Fruit fly (Drosophila melanogaster): ENCODE measurements around the gene CG3777.

Gene CG3777

dm6 chrX:339866-340571 is 60.5 kb downstream of the CG3777 start (continued):
- peak; percentile 6 for TF ChIP-seq Lpt (GFP tag; optimal IDR thresholded peaks at IDR 0.05)
- TF ChIP-seq CG8319 (GFP tag; optimal IDR thresholded peaks at IDR 0.05) = peak; percentile 45
- TF ChIP-seq CG11762 (GFP tag; optimal IDR thresholded peaks at IDR 0.05; ENCODE audit: insufficient read depth) = peak; percentile 25
- peak; percentile 8 for TF ChIP-seq Ets21C (GFP tag; optimal IDR thresholded peaks at IDR 0.05)
- TF ChIP-seq Eip93F (GFP tag; optimal IDR thresholded peaks at IDR 0.05) = no peak
- TF ChIP-seq CG15336 (GFP tag; IDR thresholded peaks at IDR 0.05) = peak; percentile 53; the same call in 1 of the 2 replicates
- TF ChIP-seq Smox (GFP tag; optimal IDR thresholded peaks at IDR 0.05) = peak; percentile 43
- peak; percentile 47 for TF ChIP-seq topi (GFP tag; optimal IDR thresholded peaks at IDR 0.05)
- TF ChIP-seq CG6854 (GFP tag; optimal IDR thresholded peaks at IDR 0.05) = no peak
- TF ChIP-seq Sox15 (GFP tag; optimal IDR thresholded peaks at IDR 0.05) = peak; percentile 22
- no peak for TF ChIP-seq Gug (GFP tag; IDR thresholded peaks at IDR 0.05)

dm6 chrX:340809-341208 is 61.3 kb downstream of the CG3777 start:
- TF ChIP-seq dac (GFP tag; optimal IDR thresholded peaks at IDR 0.05) (no peak), CG10631 (GFP tag; optimal IDR thresholded peaks at IDR 0.05) (peak; percentile 23), CG9139 (GFP tag; optimal IDR thresholded peaks at IDR 0.05) (no peak), CG15336 (GFP tag; IDR thresholded peaks at IDR 0.05) (no peak), CG3919 (GFP tag; optimal IDR thresholded peaks at IDR 0.05) (peak; percentile 51), CG31627 (GFP tag; optimal IDR thresholded peaks at IDR 0.05) (no peak), CG6808 (GFP tag; optimal IDR thresholded peaks at IDR 0.05) (no peak), Eip93F (GFP tag; optimal IDR thresholded peaks at IDR 0.05) (no peak), esn (GFP tag; optimal IDR thresholded peaks at IDR 0.05) (peak; percentile 25), net (GFP tag; optimal IDR thresholded peaks at IDR 0.05) (peak; percentile 42), ss (GFP tag; optimal IDR thresholded peaks at IDR 0.05) (peak in 1 of 2 experiments; percentile 49), fd59A (GFP tag; optimal IDR thresholded peaks at IDR 0.05) (no peak), pdm3 (GFP tag; optimal IDR thresholded peaks at IDR 0.05) (peak; percentile 47), eg (GFP tag; IDR thresholded peaks at IDR 0.05) (no peak), Hr39 (GFP tag; optimal IDR thresholded peaks at IDR 0.05) (peak; percentile 8), CG7368 (GFP tag; optimal IDR thresholded peaks at IDR 0.05) (peak; percentile 31), Hr4 (GFP tag; optimal IDR thresholded peaks at IDR 0.05) (peak; percentile 41), CG6792 (GFP tag; optimal IDR thresholded peaks at IDR 0.05) (peak; percentile 16), Sox14 (GFP tag; optimal IDR thresholded peaks at IDR 0.05) (no peak), spab (GFP tag; optimal IDR thresholded peaks at IDR 0.05) (no peak), CG8119 (GFP tag; IDR thresholded peaks at IDR 0.05) (no peak), CG8632 (GFP tag; optimal IDR thresholded peaks at IDR 0.05) (peak; percentile 49), CG3032 (tag; optimal IDR thresholded peaks at IDR 0.05) (no peak), Eip75B (GFP tag; optimal IDR thresholded peaks at IDR 0.05) (peak; percentile 6), vri (GFP tag; optimal IDR thresholded peaks at IDR 0.05) (no peak), CG11902 (GFP tag; optimal IDR thresholded peaks at IDR 0.05) (peak; percentile 14), CG11762 (GFP tag; optimal IDR thresholded peaks at IDR 0.05; ENCODE audit: insufficient read depth) (peak; percentile 2), Eip78C (GFP tag) (peak; percentile 89), fd85E (GFP tag; optimal IDR thresholded peaks at IDR 0.05) (no peak), CG6163 (GFP tag; IDR thresholded peaks at IDR 0.05) (0 out of 3 replicates have a peak, but pooled peaks have one; percentile 24), salr (GFP tag; optimal IDR thresholded peaks at IDR 0.05) (no peak), Ets96B (tag; optimal IDR thresholded peaks at IDR 0.05) (no peak), Hr38 (GFP tag; optimal IDR thresholded peaks at IDR 0.05) (no peak), CG32006 (GFP tag; optimal IDR thresholded peaks at IDR 0.05) (no peak), lz (GFP tag; optimal IDR thresholded peaks at IDR 0.05) (peak; percentile 23), CG16779 (tag; optimal IDR thresholded peaks at IDR 0.05) (no peak), Lpt (GFP tag; optimal IDR thresholded peaks at IDR 0.05) (no peak), Ets21C (GFP tag; optimal IDR thresholded peaks at IDR 0.05) (no peak), CG34406 (GFP tag; optimal IDR thresholded peaks at IDR 0.05) (peak; percentile 47), Sox15 (GFP tag; optimal IDR thresholded peaks at IDR 0.05) (peak; percentile 34), CG11294 (GFP tag; IDR thresholded peaks at IDR 0.05) (no peak), CG8319 (GFP tag; optimal IDR thresholded peaks at IDR 0.05) (no peak), fkh (GFP tag; optimal IDR thresholded peaks at IDR 0.05) (no peak), dsx (GFP tag; optimal IDR thresholded peaks at IDR 0.05; ENCODE audit: poor library complexity, severe bottlenecking) (no peak), topi (GFP tag; optimal IDR thresholded peaks at IDR 0.05) (peak; percentile 31)
